Worm (Caenorhabditis elegans): ENCODE results near the gene F01D5.5.

The F01D5.5 gene

DNA sequence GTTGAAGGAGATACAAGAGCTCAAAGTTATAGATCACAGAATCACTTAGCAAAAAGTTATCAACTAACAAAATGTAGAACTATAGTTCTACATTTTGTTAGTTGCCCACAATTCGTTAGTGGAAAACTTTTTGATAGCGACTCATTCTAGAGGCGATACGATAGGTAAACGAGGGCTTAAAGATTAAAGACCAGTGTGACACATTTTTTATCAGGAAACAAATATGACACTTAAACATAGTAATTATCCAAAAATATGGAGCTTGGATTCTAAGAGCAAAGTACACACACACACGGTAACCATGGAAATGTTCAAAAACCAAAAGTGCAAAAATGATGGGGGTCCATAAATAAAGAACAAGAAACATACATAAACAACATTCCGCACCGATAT is 37.7 kb upstream of the F01D5.5 start:
- TF ChIP-seq ztf-3 (GFP tag; optimal IDR thresholded peaks at IDR 0.05) (no peak), F55B11.4 (tag; optimal IDR thresholded peaks at IDR 0.05; ENCODE audit: borderline replicate concordance, insufficient read depth) (no peak), lag-1 (GFP tag; IDR thresholded peaks at IDR 0.05) (no peak), D2030.7 (GFP tag; IDR thresholded peaks at IDR 0.05) (no peak), dox-1 (GFP tag; IDR thresholded peaks at IDR 0.05) (no peak), ztf-26 (tag; optimal IDR thresholded peaks at IDR 0.05) (no peak), Y67H2A.10 (GFP tag; conservative IDR thresholded peaks at IDR 0.05) (no peak), die-1 (tag; optimal IDR thresholded peaks at IDR 0.05) (no peak), aptf-3 (GFP tag; IDR thresholded peaks at IDR 0.05) (no peak), F49E8.2 (tag; optimal IDR thresholded peaks at IDR 0.05; ENCODE audit: insufficient read depth) (no peak), ztf-6 (GFP tag; IDR thresholded peaks at IDR 0.05) (no peak), repo-1 (tag; optimal IDR thresholded peaks at IDR 0.05) (no peak), nfya-2 (GFP tag; IDR thresholded peaks at IDR 0.05) (no peak), Y53G8AR.9 (GFP tag; conservative IDR thresholded peaks at IDR 0.05) (no peak), lin-40 (tag; optimal IDR thresholded peaks at IDR 0.05) (no peak), chd-7 (tag; optimal IDR thresholded peaks at IDR 0.05) (no peak), dpff-1 (tag; optimal IDR thresholded peaks at IDR 0.05) (no peak), cebp-1 (GFP tag; IDR thresholded peaks at IDR 0.05) (no peak), cebp-1 (tag; optimal IDR thresholded peaks at IDR 0.05) (no peak), attf-5 (GFP tag; optimal IDR thresholded peaks at IDR 0.05) (no peak), rcor-1 (GFP tag; IDR thresholded peaks at IDR 0.05) (no peak)

DNA sequence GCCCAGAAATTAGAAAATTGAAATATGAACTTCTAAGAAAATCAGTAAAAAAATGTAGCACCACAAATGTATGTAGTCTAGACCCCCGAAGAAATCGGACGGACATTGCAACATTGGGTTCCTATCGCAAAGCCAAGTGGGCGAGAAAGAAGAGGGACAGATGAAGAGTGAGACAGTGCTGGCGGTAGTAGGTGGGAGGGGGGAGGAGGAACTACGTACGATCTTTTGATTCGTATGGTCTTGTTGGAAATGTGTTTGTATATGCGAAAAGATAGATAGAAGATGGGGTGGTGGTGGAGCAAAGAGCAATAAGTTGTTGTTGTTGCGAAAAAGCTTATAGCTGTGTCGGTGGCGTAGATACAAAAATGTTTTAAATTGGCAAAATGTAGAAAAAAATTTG is 36.2 kb upstream of the F01D5.5 start:
- TF ChIP-seq nhr-120 (GFP tag; IDR thresholded peaks at IDR 0.05) (no peak), nhr-80 (tag; optimal IDR thresholded peaks at IDR 0.05) (peak; percentile 1)

DNA sequence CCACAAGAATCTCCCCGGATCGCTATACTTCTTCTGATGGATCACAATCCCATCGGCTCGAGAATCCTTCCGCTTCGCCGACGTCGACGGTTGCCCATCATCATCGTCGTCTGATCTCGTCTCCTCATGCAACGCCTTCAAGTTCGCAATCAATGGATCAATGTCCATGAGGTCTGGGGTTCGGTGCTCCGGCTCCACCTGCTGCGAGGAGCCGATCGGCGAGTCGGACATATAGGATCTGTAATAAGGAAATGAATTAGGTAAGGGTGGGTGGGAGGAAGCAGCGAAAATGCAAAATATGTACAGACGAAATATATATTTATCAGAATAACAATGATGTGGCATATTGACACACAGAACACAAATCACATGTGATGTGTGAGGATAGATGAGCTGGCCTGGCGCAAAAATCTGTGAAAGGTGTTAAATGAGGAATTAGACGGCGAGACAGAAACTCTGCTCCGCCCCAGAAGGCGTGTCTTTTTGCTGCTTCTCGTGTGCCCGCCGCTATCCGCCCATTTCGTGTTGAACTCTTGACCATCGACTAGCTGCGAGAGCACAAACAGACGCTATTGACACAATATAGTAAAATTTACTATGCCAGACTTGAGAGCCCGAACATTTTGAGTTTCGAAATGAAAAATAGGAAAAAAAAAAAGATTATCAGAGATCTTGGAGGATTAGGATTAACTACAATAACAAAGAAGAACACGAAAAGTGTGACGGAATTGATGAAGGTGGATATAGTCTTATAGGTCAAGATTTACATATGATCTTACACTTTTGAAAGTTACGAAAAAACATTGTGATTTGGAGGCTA is 35.6 kb upstream of the F01D5.5 start:
- TF ChIP-seq hlh-26 (GFP tag; conservative IDR thresholded peaks at IDR 0.05) (no peak), lin-54 (GFP tag; optimal IDR thresholded peaks at IDR 0.05) (no peak), lsy-27 (tag; optimal IDR thresholded peaks at IDR 0.05; ENCODE audit: borderline replicate concordance, insufficient read depth) (no peak), mes-4 (tag; optimal IDR thresholded peaks at IDR 0.05) (no peak), hlh-12 (tag; optimal IDR thresholded peaks at IDR 0.05) (no peak), zfh-2 (GFP tag; conservative IDR thresholded peaks at IDR 0.05) (peak; percentile 70), nfya-1 (tag; optimal IDR thresholded peaks at IDR 0.05; ENCODE audit: borderline replicate concordance, insufficient read depth) (no peak)

DNA sequence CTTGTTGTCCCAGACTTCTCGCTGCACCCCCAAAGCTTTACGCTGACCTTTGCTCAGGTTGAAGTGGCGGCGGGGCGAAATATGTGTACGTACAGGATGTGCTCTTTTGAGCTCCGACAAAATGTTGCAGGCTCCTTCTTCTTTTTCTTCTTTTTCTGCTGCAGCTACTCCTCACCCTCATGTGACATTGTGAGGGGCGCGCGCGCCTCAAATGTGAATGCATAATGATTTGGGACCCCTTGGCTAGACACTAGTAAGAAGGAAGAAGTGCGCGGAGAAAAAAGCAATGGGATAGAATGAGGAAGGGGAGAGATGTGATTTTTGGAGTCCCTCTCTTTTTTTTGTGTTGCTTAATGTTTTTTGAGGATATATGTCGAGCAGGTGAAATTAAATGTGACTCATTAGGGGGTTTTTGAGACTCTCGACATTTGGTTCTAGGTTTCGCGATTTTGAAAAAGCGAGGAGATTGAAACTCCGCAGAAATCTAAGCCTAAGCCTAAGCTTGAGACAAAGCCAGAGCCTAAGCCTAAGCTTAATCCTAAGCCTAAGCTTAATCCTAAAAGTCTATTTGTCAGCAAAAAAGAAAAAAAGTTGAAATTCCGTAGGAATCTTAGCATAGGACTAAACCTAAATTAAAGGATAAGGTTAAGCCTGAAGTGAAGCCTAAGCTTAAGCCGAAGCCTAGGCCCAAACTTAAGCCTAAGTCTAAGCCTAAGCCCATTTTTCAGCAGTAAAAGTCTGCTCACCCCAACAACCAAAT is 34.8 kb upstream of the F01D5.5 start:
- TF ChIP-seq cebp-1 (GFP tag; IDR thresholded peaks at IDR 0.05) (no peak), cebp-1 (tag; optimal IDR thresholded peaks at IDR 0.05) (peak; percentile 23), lin-40 (tag; optimal IDR thresholded peaks at IDR 0.05) (no peak), F57A8.1 (GFP tag; optimal IDR thresholded peaks at IDR 0.05) (no peak), snpc-4 (GFP tag; optimal IDR thresholded peaks at IDR 0.05) (no peak), snpc-4 (tag; optimal IDR thresholded peaks at IDR 0.05) (no peak), madf-6 (GFP tag; IDR thresholded peaks at IDR 0.05) (peak; percentile 12; the same call in 1 of the 2 replicates), zfh-2 (GFP tag; conservative IDR thresholded peaks at IDR 0.05) (0 out of 2 replicates have a peak, but pooled peaks have one; percentile 46), attf-6 (GFP tag; IDR thresholded peaks at IDR 0.05) (no peak), F49E8.2 (tag; optimal IDR thresholded peaks at IDR 0.05; ENCODE audit: insufficient read depth) (no peak), B0336.3 (GFP tag; IDR thresholded peaks at IDR 0.05) (no peak), mcd-1 (GFP tag; IDR thresholded peaks at IDR 0.05) (peak; percentile 11; the same call in 1 of the 2 replicates)
